Fruit fly (Drosophila melanogaster) whole organism, embryonic: Measurements from ENCODE around the gene RabX6.
A peak's percentile ranks its signal among the peaks of the same experiment; 100 is the strongest.

ENCODE experiments used
- Antp ChIP-seq: fragments of 200-800 bp; sonication (Bioruptor generic); optimal IDR thresholded peaks from 3 replicates; lab custom pipeline; 2016; ENCODE audit warnings: missing biosample characterization, missing genetic modification characterization
- C15 ChIP-seq: fragments of 200-800 bp; sonication (Bioruptor generic); IDR thresholded peaks from 3 replicates; pipeline ENCODE4 v1.3.6; 2022; ENCODE audit warnings: missing biosample characterization, missing genetic modification characterization
- CG10147 ChIP-seq: fragments of 200-800 bp; sonication (Bioruptor generic); optimal IDR thresholded peaks from 2 replicates; lab custom pipeline; 2019; ENCODE audit warnings: missing biosample characterization, mild to moderate bottlenecking, missing genetic modification characterization, moderate library complexity
- CG10462 ChIP-seq: fragments of 200-800 bp; sonication (Bioruptor generic); optimal IDR thresholded peaks from 2 replicates; lab custom pipeline; 2016; ENCODE audit warnings: missing biosample characterization, missing genetic modification characterization
- CG11398 ChIP-seq: fragments of 200-800 bp; sonication (Bioruptor generic); optimal IDR thresholded peaks from 2 replicates; lab custom pipeline; 2016; ENCODE audit warnings: missing biosample characterization, missing genetic modification characterization
- CG12155 ChIP-seq: fragments of 200-800 bp; sonication (Bioruptor generic); optimal IDR thresholded peaks from 3 replicates; lab custom pipeline; 2016; ENCODE audit warnings: missing biosample characterization, missing genetic modification characterization
- CG13624 ChIP-seq: fragments of 200-800 bp; sonication (Bioruptor generic); optimal IDR thresholded peaks from 2 replicates; lab custom pipeline; 2016; ENCODE audit warnings: missing biosample characterization, missing genetic modification characterization
- CG13775 ChIP-seq: fragments of 200-800 bp; sonication (Bioruptor generic); optimal IDR thresholded peaks from 3 replicates; lab custom pipeline; 2017; ENCODE audit warnings: missing biosample characterization, mild to moderate bottlenecking, missing genetic modification characterization
- CG16863 ChIP-seq: fragments of 200-800 bp; sonication (Bioruptor generic); optimal IDR thresholded peaks from 3 replicates; lab custom pipeline; 2016; ENCODE audit warnings: missing biosample characterization, missing genetic modification characterization
- CG17359 ChIP-seq: fragments of 200-800 bp; sonication (Bioruptor generic); optimal IDR thresholded peaks from 3 replicates; lab custom pipeline; 2018; ENCODE audit warnings: missing biosample characterization, mild to moderate bottlenecking, missing genetic modification characterization, moderate library complexity
- CG17829 ChIP-seq: fragments of 200-800 bp; optimal IDR thresholded peaks from 2 replicates; lab custom pipeline; 2019; ENCODE audit warnings: missing biosample characterization, mild to moderate bottlenecking, missing genetic modification characterization, moderate library complexity
- CG18262 ChIP-seq: fragments of 200-800 bp; optimal IDR thresholded peaks from 3 replicates; lab custom pipeline; 2019; ENCODE audit warnings: missing biosample characterization, mild to moderate bottlenecking, missing genetic modification characterization, moderate library complexity
- CG30403 ChIP-seq: fragments of 200-800 bp; sonication (Bioruptor generic); optimal IDR thresholded peaks from 3 replicates; lab custom pipeline; 2016; ENCODE audit warnings: missing biosample characterization, missing genetic modification characterization
- CG33213 ChIP-seq: fragments of 200-800 bp; sonication (Bioruptor generic); optimal IDR thresholded peaks from 3 replicates; lab custom pipeline; 2016; ENCODE audit warnings: missing biosample characterization, missing genetic modification characterization
- CG34376 ChIP-seq: fragments of 200-800 bp; sonication (Bioruptor generic); optimal IDR thresholded peaks from 2 replicates; lab custom pipeline; 2018; ENCODE audit warnings: missing biosample characterization, mild to moderate bottlenecking, missing genetic modification characterization
- CG6854 ChIP-seq: fragments of 200-800 bp; sonication (Bioruptor generic); optimal IDR thresholded peaks from 3 replicates; lab custom pipeline; 2017; ENCODE audit warnings: missing biosample characterization, mild to moderate bottlenecking, missing genetic modification characterization
- CG7928 ChIP-seq: fragments of 200-800 bp; sonication (Bioruptor generic); optimal IDR thresholded peaks from 2 replicates; lab custom pipeline; 2017; ENCODE audit warnings: missing biosample characterization, mild to moderate bottlenecking, missing genetic modification characterization
- Camta ChIP-seq: fragments of 200-800 bp; sonication (Bioruptor generic); optimal IDR thresholded peaks from 2 replicates; lab custom pipeline; 2016; ENCODE audit warnings: missing biosample characterization, missing genetic modification characterization
- Dref ChIP-seq: fragments of 200-800 bp; sonication (Bioruptor generic); IDR thresholded peaks from 2 replicates; pipeline ENCODE4 v1.3.6; 2022; ENCODE audit warnings: missing biosample characterization, missing genetic modification characterization
- Eip74EF ChIP-seq, 2 experiments: fragments of 200-800 bp in 1 of 2; fragments of >200 bp in 1 of 2; sonication (Bioruptor generic) in 1 of 2; optimal IDR thresholded peaks; 2 replicates each; lab custom pipeline; 2017 to 2019; ENCODE audit warnings: missing biosample characterization in 2 of 2, missing genetic modification characterization in 2 of 2, mild to moderate bottlenecking in 1 of 2, moderate library complexity in 1 of 2
- Fer3 ChIP-seq: fragments of 200-800 bp; sonication (Bioruptor generic); optimal IDR thresholded peaks from 2 replicates; lab custom pipeline; 2018; ENCODE audit warnings: missing biosample characterization, mild to moderate bottlenecking, missing genetic modification characterization, moderate library complexity
- HHEX ChIP-seq: fragments of 200-800 bp; sonication (Bioruptor generic); optimal IDR thresholded peaks from 3 replicates; lab custom pipeline; 2017; ENCODE audit warnings: missing biosample characterization, mild to moderate bottlenecking, missing genetic modification characterization, missing genetic modification reagents
- HLH4C ChIP-seq: fragments of 200-800 bp; sonication (Bioruptor generic); IDR thresholded peaks from 3 replicates; pipeline ENCODE4 v1.3.6; 2022; ENCODE audit warnings: missing biosample characterization, missing genetic modification characterization; ENCODE audit not compliant: partially characterized antibody
- Lhr ChIP-seq: fragments of 200-800 bp; sonication (Bioruptor generic); optimal IDR thresholded peaks from 3 replicates; lab custom pipeline; 2017; ENCODE audit warnings: mild to moderate bottlenecking, missing biosample characterization, missing genetic modification reagents, missing genetic modification characterization
- Myb ChIP-seq: fragments of 200-800 bp; sonication (Bioruptor generic); optimal IDR thresholded peaks from 2 replicates; lab custom pipeline; 2016; ENCODE audit warnings: missing biosample characterization, missing genetic modification characterization
- NK7.1 ChIP-seq: fragments of 200-800 bp; sonication (Bioruptor generic); optimal IDR thresholded peaks from 3 replicates; lab custom pipeline; 2016; ENCODE audit warnings: missing biosample characterization, missing genetic modification characterization
- Opbp ChIP-seq: fragments of 200-800 bp; sonication (Bioruptor generic); IDR thresholded peaks from 3 replicates; pipeline ENCODE4 v1.3.6; 2022; ENCODE audit warnings: missing biosample characterization, missing genetic modification characterization; ENCODE audit not compliant: partially characterized antibody
- Ravus ChIP-seq: fragments of 200-800 bp; sonication (Bioruptor generic); IDR thresholded peaks from 2 replicates; pipeline ENCODE4 v1.3.6; 2022; ENCODE audit warnings: missing biosample characterization, missing genetic modification characterization
- Stat92E ChIP-seq, 3 experiments: fragments of >200 bp in 2 of 3; fragments of 200-800 bp in 1 of 3; sonication (Bioruptor generic) in 1 of 3; optimal IDR thresholded peaks; 2 replicates each; lab custom pipeline; 2017 to 2019; ENCODE audit warnings: missing biosample characterization in 3 of 3, missing genetic modification characterization in 3 of 3, mild to moderate bottlenecking in 1 of 3, moderate library complexity in 1 of 3
- ac ChIP-seq: fragments of 200-800 bp; sonication (Bioruptor generic); optimal IDR thresholded peaks from 3 replicates; lab custom pipeline; 2017; ENCODE audit warnings: missing biosample characterization, mild to moderate bottlenecking, missing genetic modification characterization
- ap ChIP-seq: fragments of 200-800 bp; sonication (Bioruptor generic); IDR thresholded peaks from 2 replicates; pipeline ENCODE4 v1.3.6; 2022; ENCODE audit warnings: missing biosample characterization, missing genetic modification characterization
- br ChIP-seq: fragments of >200 bp; optimal IDR thresholded peaks from 2 replicates; lab custom pipeline; 2017
- chif ChIP-seq, 2 experiments: fragments of 200-800 bp; sonication (Bioruptor generic); optimal IDR thresholded peaks; 3 replicates each; lab custom pipeline; 2016; ENCODE audit warnings: missing biosample characterization in 2 of 2, missing genetic modification characterization in 2 of 2
- ci ChIP-seq: fragments of 200-800 bp; sonication (Bioruptor generic); IDR thresholded peaks from 3 replicates; pipeline ENCODE4 v1.3.6; 2022; ENCODE audit warnings: missing biosample characterization, missing genetic modification characterization
- dan ChIP-seq: fragments of 200-800 bp; sonication (Bioruptor generic); IDR thresholded peaks from 2 replicates; pipeline ENCODE4 v1.3.6; 2022; ENCODE audit warnings: missing biosample characterization, missing genetic modification characterization
- fru ChIP-seq: fragments of >200 bp; optimal IDR thresholded peaks from 2 replicates; lab custom pipeline; 2017
- gcm ChIP-seq: fragments of 200-800 bp; sonication (Bioruptor generic); optimal IDR thresholded peaks from 2 replicates; lab custom pipeline; 2019; ENCODE audit warnings: missing biosample characterization, mild to moderate bottlenecking, missing genetic modification characterization, moderate library complexity
- gsb-n ChIP-seq: fragments of 200-800 bp; sonication (Bioruptor generic); optimal IDR thresholded peaks from 3 replicates; lab custom pipeline; 2018; ENCODE audit warnings: missing biosample characterization, mild to moderate bottlenecking, missing genetic modification characterization
- gt ChIP-seq: fragments of 200-800 bp; sonication (Bioruptor generic); IDR thresholded peaks from 2 replicates; pipeline ENCODE4 v1.3.6; 2022; ENCODE audit warnings: missing biosample characterization, missing genetic modification characterization
- jing ChIP-seq: fragments of 200-800 bp; sonication (Bioruptor generic); optimal IDR thresholded peaks from 2 replicates; lab custom pipeline; 2018; ENCODE audit warnings: missing biosample characterization, mild to moderate bottlenecking, missing genetic modification characterization
- lilli ChIP-seq: fragments of 200-800 bp; sonication (Bioruptor generic); optimal IDR thresholded peaks from 3 replicates; lab custom pipeline; 2016; ENCODE audit warnings: missing biosample characterization, missing genetic modification characterization
- schlank ChIP-seq: fragments of 200-800 bp; sonication (Bioruptor generic); optimal IDR thresholded peaks from 2 replicates; lab custom pipeline; 2018; ENCODE audit warnings: missing biosample characterization, mild to moderate bottlenecking, missing genetic modification characterization
- sens ChIP-seq: fragments of 200-800 bp; sonication (Bioruptor generic); peaks from one replicate; lab custom pipeline; 2016; ENCODE audit warnings: missing biosample characterization, missing genetic modification characterization
- sqz ChIP-seq: fragments of 200-800 bp; sonication (Bioruptor generic); optimal IDR thresholded peaks from 3 replicates; lab custom pipeline; 2018; ENCODE audit warnings: missing biosample characterization, mild to moderate bottlenecking, missing genetic modification characterization
- trem ChIP-seq: fragments of 200-800 bp; optimal IDR thresholded peaks from 3 replicates; lab custom pipeline; 2019; ENCODE audit warnings: missing biosample characterization, mild to moderate bottlenecking, missing genetic modification characterization, moderate library complexity

RabX6 gene

DNA sequence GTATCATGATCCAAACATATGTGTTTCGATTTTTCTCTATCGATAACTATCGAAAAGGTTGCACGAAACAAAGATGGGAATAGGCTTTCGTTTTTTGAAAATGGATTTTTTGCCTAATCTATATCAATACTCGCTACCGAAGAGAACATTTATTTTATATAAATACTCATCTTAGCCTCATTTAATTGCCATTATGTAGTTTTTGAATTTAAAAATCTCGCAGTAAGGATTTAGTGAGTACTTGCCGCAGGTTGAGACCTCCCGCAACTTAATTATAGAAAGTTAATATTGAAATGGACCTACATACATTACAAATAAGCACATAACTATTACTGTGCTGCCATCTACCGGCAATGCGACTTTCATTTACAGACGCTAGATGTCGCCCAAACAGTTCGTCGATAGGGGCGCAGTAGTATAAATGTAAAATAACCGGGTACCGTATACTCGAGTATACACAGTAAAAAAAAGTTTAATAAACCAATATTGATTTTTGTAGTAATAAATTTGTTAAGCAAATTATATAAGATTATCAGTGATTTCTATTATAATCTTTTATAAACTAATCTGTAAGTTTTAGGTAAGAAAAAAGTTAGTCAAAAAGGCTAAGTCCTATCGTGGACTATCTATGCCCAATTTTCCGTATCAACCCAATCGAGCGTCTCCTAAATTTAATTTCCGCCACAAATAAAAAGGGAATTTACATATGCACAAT is 21.7 kb downstream of the RabX6 start, which contains the start of gene CG13896 (continued):
- TF ChIP-seq gt (GFP tag; lab: Robert Waterston, UW) (no peak; the same call in 1 of the 2 replicates), NK7.1 (peak; percentile 57), CG13775 (GFP tag; lab: Kevin White, UChicago) (peak; percentile 74), ci (GFP tag; lab: Robert Waterston, UW) (peak; percentile 93), CG33213 (peak; percentile 91), Antp (GFP tag; lab: Kevin White, UChicago) (peak; percentile 92), Stat92E (GFP tag; optimal IDR thresholded peaks at IDR 0.05; lab: Kevin White, UChicago) (peak in 1 of 3 experiments; percentile 86), Myb (peak; percentile 76), CG11398 (peak; percentile 75), gcm (GFP tag; lab: Kevin White, UChicago) (peak; percentile 87), schlank (tag; lab: Kevin White, UChicago) (peak; percentile 60), sqz (GFP tag; lab: Kevin White, UChicago) (peak; percentile 44), br (no peak), CG13624 (peak; percentile 85), Eip74EF (GFP tag; optimal IDR thresholded peaks at IDR 0.05; lab: Kevin White, UChicago) (peak in 1 of 2 experiments; percentile 71), Lhr (GFP tag; lab: Kevin White, UChicago) (peak; percentile 96), Fer3 (peak; percentile 81), ap (GFP tag; lab: Robert Waterston, UW) (peak; percentile 39; the same call in 1 of the 2 replicates), Opbp (GFP tag; lab: Robert Waterston, UW) (peak; percentile 61), CG12155 (GFP tag; lab: Kevin White, UChicago) (peak; percentile 89), ac (GFP tag; lab: Kevin White, UChicago) (peak; percentile 50), fru (lab: Kevin White, UChicago) (no peak), dan (GFP tag; lab: Robert Waterston, UW) (peak; percentile 68; the same call in 1 of the 2 replicates), CG10462 (GFP tag; lab: Kevin White, UChicago) (peak; percentile 76), CG34376 (GFP tag; lab: Kevin White, UChicago) (peak; percentile 69), chif (GFP tag; optimal IDR thresholded peaks at IDR 0.05; lab: Kevin White, UChicago) (peak; percentile 88 to 96), HHEX (GFP tag; lab: Kevin White, UChicago) (peak; percentile 81), CG6854 (GFP tag; lab: Kevin White, UChicago) (peak; percentile 35), CG30403 (GFP tag; lab: Kevin White, UChicago) (peak; percentile 95), trem (peak; percentile 72), Ravus (GFP tag; lab: Robert Waterston, UW) (peak; percentile 42), C15 (GFP tag; lab: Robert Waterston, UW) (no peak), Dref (GFP tag; lab: Robert Waterston, UW) (peak; percentile 54), HLH4C (peak; percentile 66; the same call in 2 of the 3 replicates), CG10147 (GFP tag; lab: Kevin White, UChicago) (peak; percentile 37), gsb-n (tag; lab: Kevin White, UChicago) (peak; percentile 78), sens (peak; percentile 96), lilli (GFP tag; lab: Kevin White, UChicago) (peak; percentile 92), CG17359 (peak; percentile 90), jing (peak; percentile 67), CG16863 (GFP tag; lab: Kevin White, UChicago) (peak; percentile 90), Camta (GFP tag; lab: Kevin White, UChicago) (peak; percentile 89), CG17829 (peak; percentile 88), CG18262 (peak; percentile 85), CG7928 (GFP tag; lab: Kevin White, UChicago) (peak; percentile 53)
- TF ChIP-seq, all 482 proteins: peak for 438
